Fruit fly (Drosophila melanogaster) whole organism, embryonic: ENCODE results near the gene Vti1b.

Source experiments
- Nf-YC ChIP-seq: fragments of 200-800 bp; optimal IDR thresholded peaks from 3 replicates; lab custom pipeline; 2019; ENCODE audit warnings: missing biosample characterization, mild to moderate bottlenecking, missing genetic modification characterization, moderate library complexity
- ci ChIP-seq: fragments of 200-800 bp; sonication (Bioruptor generic); IDR thresholded peaks from 3 replicates; pipeline ENCODE4 v1.3.6; 2022; ENCODE audit warnings: missing biosample characterization, missing genetic modification characterization
- pnt ChIP-seq: fragments of 200-800 bp; sonication (Bioruptor generic); optimal IDR thresholded peaks from 3 replicates; lab custom pipeline; 2016; ENCODE audit warnings: missing biosample characterization, missing genetic modification characterization

DNA sequence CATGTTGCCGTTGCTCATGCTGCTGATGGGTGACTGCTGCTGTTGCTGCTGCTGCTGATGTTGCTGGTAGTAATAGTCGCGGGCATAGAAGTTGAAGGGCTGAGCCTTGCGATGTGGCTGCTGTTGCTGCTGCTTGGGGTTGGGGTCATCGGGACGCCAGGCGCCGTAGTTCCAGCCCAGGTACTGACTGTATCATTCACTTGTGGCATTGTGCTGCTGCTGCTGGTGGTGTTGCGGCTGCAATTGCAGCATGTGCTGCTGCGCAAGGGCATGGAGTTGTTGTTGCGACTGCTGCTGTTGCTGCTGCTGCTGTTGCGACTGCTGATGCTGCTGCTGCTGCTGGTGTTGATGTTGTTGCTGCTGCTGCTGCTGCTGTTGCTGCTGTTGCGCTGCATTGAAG lies 25.7 kb downstream of the Vti1b start:
- TF ChIP-seq Nf-YC (tag; lab: Kevin White, UChicago) (no peak), ci (GFP tag; lab: Robert Waterston, UW) (no peak), pnt (GFP tag; lab: Kevin White, UChicago) (no peak)
